Worm (Caenorhabditis elegans) whole organism, late embryonic: Measurements from ENCODE around the gene C25F9.2.

Experiments
- ceh-2 ChIP-seq: sonication (generic microtip); optimal IDR thresholded peaks from 2 replicates; lab custom pipeline; 2016; ENCODE audit warnings: missing genotype, missing genetic modification characterization, missing compliant biosample characterization
- elt-2 ChIP-seq: sonication (generic microtip); optimal IDR thresholded peaks from 2 replicates; lab custom pipeline; 2016; ENCODE audit warnings: missing genetic modification reagents, missing genetic modification characterization, missing compliant biosample characterization
- gmeb-2 ChIP-seq: sonication (generic microtip); optimal IDR thresholded peaks from 2 replicates; lab custom pipeline; 2016; ENCODE audit warnings: missing genetic modification characterization, inconsistent platforms, missing compliant biosample characterization
- hlh-6 ChIP-seq: sonication (generic microtip); optimal IDR thresholded peaks from 2 replicates; lab custom pipeline; 2016; ENCODE audit warnings: missing genotype, missing genetic modification characterization, missing compliant biosample characterization
- hlh-8 ChIP-seq: sonication (generic microtip); optimal IDR thresholded peaks from 2 replicates; lab custom pipeline; 2016; ENCODE audit warnings: missing genotype, missing genetic modification characterization, missing compliant biosample characterization
- nhr-11 ChIP-seq: fragments of 150-350 bp; optimal IDR thresholded peaks from 2 replicates; lab custom pipeline; 2014; ENCODE audit warnings: missing biosample characterization, missing genetic modification characterization
- pha-4 ChIP-seq: fragments of 150-350 bp; optimal IDR thresholded peaks from 2 replicates; lab custom pipeline; 2018; ENCODE audit warnings: missing biosample characterization, missing genetic modification reagents, missing genetic modification characterization
- rnt-1 ChIP-seq: sonication (generic microtip); optimal IDR thresholded peaks from 2 replicates; lab custom pipeline; 2016; ENCODE audit warnings: missing genetic modification characterization, missing compliant biosample characterization
- sox-2 ChIP-seq: fragments of 200-800 bp; sonication (Bioruptor generic); IDR thresholded peaks from 2 replicates; pipeline ENCODE4 v1.3.6; 2022; ENCODE audit warnings: missing genetic modification reagents, missing genetic modification characterization, missing compliant biosample characterization

ce11 chrV:19428097-19428496 is 6.8 kb downstream of the C25F9.2 start:
- TF ChIP-seq elt-2 (tag; lab: Kevin White, UChicago) (no peak), sox-2 (GFP tag; lab: Robert Waterston, UW) (no peak), pha-4 (tag; lab: Kevin White, UChicago) (no peak), ceh-2 (no peak), hlh-8 (tag; lab: Kevin White, UChicago) (no peak), gmeb-2 (tag; lab: Kevin White, UChicago) (no peak), hlh-6 (tag; lab: Kevin White, UChicago) (no peak), nhr-11 (no peak), rnt-1 (no peak)
